Fruit fly (Drosophila melanogaster) whole organism, embryonic: ENCODE measurements around the gene CG34135.
A peak's percentile ranks its signal among the peaks of the same experiment; 100 is the strongest.

ENCODE experiments used
- Bteb2 ChIP-seq: fragments of 200-800 bp; sonication (Bioruptor generic); optimal IDR thresholded peaks from 2 replicates; lab custom pipeline; 2016; ENCODE audit warnings: missing biosample characterization, missing genetic modification characterization
- CG10979 ChIP-seq: fragments of 200-800 bp; sonication (Bioruptor generic); optimal IDR thresholded peaks from 2 replicates; lab custom pipeline; 2018; ENCODE audit warnings: missing biosample characterization, mild to moderate bottlenecking, missing genetic modification characterization, moderate library complexity
- CG11560 ChIP-seq: fragments of 200-800 bp; sonication (Bioruptor generic); IDR thresholded peaks from 3 replicates; pipeline ENCODE4 v1.3.6; 2022; ENCODE audit warnings: missing biosample characterization, missing genetic modification characterization
- CG11696 ChIP-seq: fragments of 200-800 bp; sonication (Bioruptor generic); IDR thresholded peaks from 2 replicates; pipeline ENCODE4 v1.3.6; 2022; ENCODE audit warnings: missing biosample characterization, missing genetic modification characterization
- CG13424 ChIP-seq: fragments of 200-800 bp; sonication (Bioruptor generic); optimal IDR thresholded peaks from 2 replicates; lab custom pipeline; 2019; ENCODE audit warnings: missing biosample characterization, mild to moderate bottlenecking, missing genetic modification characterization, moderate library complexity
- CG14050 ChIP-seq: fragments of 200-800 bp; sonication (Bioruptor generic); IDR thresholded peaks from 3 replicates; pipeline ENCODE4 v1.3.6; 2022; ENCODE audit warnings: missing biosample characterization, missing genetic modification characterization
- CG16779 ChIP-seq: fragments of 200-800 bp; sonication (Bioruptor generic); IDR thresholded peaks from 2 replicates; pipeline ENCODE4 v1.3.6; 2022; ENCODE audit warnings: missing biosample characterization, missing genetic modification characterization
- CG16863 ChIP-seq: fragments of 200-800 bp; sonication (Bioruptor generic); optimal IDR thresholded peaks from 3 replicates; lab custom pipeline; 2016; ENCODE audit warnings: missing biosample characterization, missing genetic modification characterization
- CG17568 ChIP-seq: fragments of 200-800 bp; sonication (Bioruptor generic); optimal IDR thresholded peaks from 2 replicates; lab custom pipeline; 2018; ENCODE audit warnings: missing biosample characterization, mild to moderate bottlenecking, missing genetic modification characterization, moderate library complexity
- CG2129 ChIP-seq: fragments of 200-800 bp; sonication (Bioruptor generic); IDR thresholded peaks from 2 replicates; pipeline ENCODE4 v1.3.6; 2022; ENCODE audit warnings: missing biosample characterization, missing genetic modification characterization; ENCODE audit not compliant: partially characterized antibody
- CG3281 ChIP-seq: fragments of 200-800 bp; sonication (Bioruptor generic); optimal IDR thresholded peaks from 3 replicates; lab custom pipeline; 2017; ENCODE audit warnings: missing biosample characterization, mild to moderate bottlenecking, missing genetic modification characterization
- CG3995 ChIP-seq: fragments of 200-800 bp; sonication (Bioruptor generic); optimal IDR thresholded peaks from 3 replicates; lab custom pipeline; 2016; ENCODE audit warnings: missing biosample characterization, missing genetic modification characterization
- CG6689 ChIP-seq: fragments of 200-800 bp; sonication (Bioruptor generic); IDR thresholded peaks from 2 replicates; pipeline ENCODE4 v1.3.6; 2022; ENCODE audit warnings: missing biosample characterization, missing genetic modification characterization
- CG7271 ChIP-seq: fragments of 200-800 bp; sonication (Bioruptor generic); optimal IDR thresholded peaks from 2 replicates; lab custom pipeline; 2018; ENCODE audit warnings: missing biosample characterization, mild to moderate bottlenecking, missing genetic modification characterization, moderate library complexity
- CG7372 ChIP-seq: fragments of 200-800 bp; sonication (Bioruptor generic); IDR thresholded peaks from 2 replicates; pipeline ENCODE4 v1.3.6; 2022; ENCODE audit warnings: missing biosample characterization, missing genetic modification characterization
- CG7786 ChIP-seq: fragments of 200-800 bp; sonication (Bioruptor generic); optimal IDR thresholded peaks from 2 replicates; lab custom pipeline; 2016; ENCODE audit warnings: missing biosample characterization, missing genetic modification characterization
- CG9932 ChIP-seq: fragments of 200-800 bp; sonication (Bioruptor generic); IDR thresholded peaks from 2 replicates; pipeline ENCODE4 v1.3.6; 2022; ENCODE audit warnings: missing biosample characterization, missing genetic modification characterization
- CHES-1-like ChIP-seq: fragments of 200-800 bp; sonication (Bioruptor generic); optimal IDR thresholded peaks from 2 replicates; lab custom pipeline; 2016; ENCODE audit warnings: missing biosample characterization, missing genetic modification characterization
- Dip3 ChIP-seq: fragments of 200-800 bp; sonication (Bioruptor generic); optimal IDR thresholded peaks from 3 replicates; lab custom pipeline; 2016; ENCODE audit warnings: missing biosample characterization, missing genetic modification characterization
- Dll ChIP-seq: fragments of 200-800 bp; sonication (Bioruptor generic); IDR thresholded peaks from 4 replicates; pipeline ENCODE4 v1.3.6; 2022; ENCODE audit warnings: missing biosample characterization, missing genetic modification characterization; ENCODE audit not compliant: partially characterized antibody
- Eip74EF ChIP-seq, 2 experiments: fragments of 200-800 bp in 1 of 2; fragments of >200 bp in 1 of 2; sonication (Bioruptor generic) in 1 of 2; optimal IDR thresholded peaks; 2 replicates each; lab custom pipeline; 2017 to 2019; ENCODE audit warnings: missing biosample characterization in 2 of 2, missing genetic modification characterization in 2 of 2, mild to moderate bottlenecking in 1 of 2, moderate library complexity in 1 of 2
- Ets65A ChIP-seq: fragments of 200-800 bp; sonication (Bioruptor generic); peaks from one replicate; lab custom pipeline; 2016; ENCODE audit warnings: missing biosample characterization, missing genetic modification characterization
- Ets97D ChIP-seq: fragments of 200-800 bp; sonication (Bioruptor generic); optimal IDR thresholded peaks from 3 replicates; lab custom pipeline; 2016; ENCODE audit warnings: missing biosample characterization, missing genetic modification characterization
- H2.0 ChIP-seq: fragments of 200-800 bp; sonication (Bioruptor generic); IDR thresholded peaks from 2 replicates; pipeline ENCODE4 v1.3.6; 2022; ENCODE audit warnings: missing biosample characterization, missing genetic modification characterization
- HmgD ChIP-seq: fragments of 200-800 bp; sonication (Bioruptor generic); optimal IDR thresholded peaks from 3 replicates; lab custom pipeline; 2016; ENCODE audit warnings: missing biosample characterization, missing genetic modification characterization
- Neu2 ChIP-seq: fragments of 200-800 bp; sonication (Bioruptor generic); optimal IDR thresholded peaks from 3 replicates; lab custom pipeline; 2016; ENCODE audit warnings: missing biosample characterization, missing genetic modification characterization, borderline replicate concordance
- Sry-β ChIP-seq: fragments of 200-800 bp; sonication (Bioruptor generic); optimal IDR thresholded peaks from 2 replicates; lab custom pipeline; 2018; ENCODE audit warnings: missing biosample characterization, mild to moderate bottlenecking, missing genetic modification characterization, moderate library complexity
- ac ChIP-seq: fragments of 200-800 bp; sonication (Bioruptor generic); optimal IDR thresholded peaks from 3 replicates; lab custom pipeline; 2017; ENCODE audit warnings: missing biosample characterization, mild to moderate bottlenecking, missing genetic modification characterization
- ara ChIP-seq: fragments of 200-800 bp; sonication (Bioruptor generic); IDR thresholded peaks from 2 replicates; pipeline ENCODE4 v1.3.6; 2022; ENCODE audit warnings: missing biosample characterization, missing genetic modification characterization
- bigmax ChIP-seq: fragments of 200-800 bp; sonication (Bioruptor generic); optimal IDR thresholded peaks from 2 replicates; lab custom pipeline; 2018; ENCODE audit warnings: missing biosample characterization, mild to moderate bottlenecking, missing genetic modification characterization
- dmrt11E ChIP-seq: fragments of 200-800 bp; sonication (Bioruptor generic); optimal IDR thresholded peaks from 3 replicates; lab custom pipeline; 2018; ENCODE audit warnings: missing biosample characterization, mild to moderate bottlenecking, missing genetic modification characterization, moderate library complexity
- dpn ChIP-seq, 2 experiments: fragments of 200-800 bp; sonication (Bioruptor generic); optimal IDR thresholded peaks; 3 replicates each; lab custom pipeline; 2016; ENCODE audit warnings: missing biosample characterization in 2 of 2, missing genetic modification characterization in 2 of 2
- emc ChIP-seq: fragments of 200-800 bp; sonication (Bioruptor generic); optimal IDR thresholded peaks from 2 replicates; lab custom pipeline; 2016; ENCODE audit warnings: missing biosample characterization, missing genetic modification characterization
- esg ChIP-seq: fragments of 200-800 bp; sonication (Bioruptor generic); conservative IDR thresholded peaks from 2 replicates; pipeline ENCODE4 v1.3.6; 2022; ENCODE audit warnings: missing biosample characterization, missing genetic modification characterization
- eve ChIP-seq, 2 experiments: fragments of >200 bp; optimal IDR thresholded peaks; 2 replicates each; lab custom pipeline; 2017; ENCODE audit warnings: missing biosample characterization in 2 of 2, missing genetic modification characterization in 2 of 2
- exex ChIP-seq: fragments of 200-800 bp; sonication (Bioruptor generic); optimal IDR thresholded peaks from 4 replicates; lab custom pipeline; 2018; ENCODE audit warnings: missing biosample characterization, mild to moderate bottlenecking, missing genetic modification characterization, moderate library complexity
- eyg ChIP-seq: fragments of 200-800 bp; sonication (Bioruptor generic); optimal IDR thresholded peaks from 3 replicates; lab custom pipeline; 2016; ENCODE audit warnings: missing biosample characterization, missing genetic modification characterization
- grn ChIP-seq: fragments of 200-800 bp; sonication (Bioruptor generic); optimal IDR thresholded peaks from 3 replicates; lab custom pipeline; 2017; ENCODE audit warnings: missing biosample characterization, missing genetic modification characterization
- gsb-n ChIP-seq: fragments of 200-800 bp; sonication (Bioruptor generic); optimal IDR thresholded peaks from 3 replicates; lab custom pipeline; 2018; ENCODE audit warnings: missing biosample characterization, mild to moderate bottlenecking, missing genetic modification characterization
- inv ChIP-seq: fragments of 200-800 bp; sonication (Bioruptor generic); IDR thresholded peaks from 2 replicates; pipeline ENCODE4 v1.3.6; 2022; ENCODE audit warnings: missing biosample characterization, missing genetic modification characterization; ENCODE audit not compliant: partially characterized antibody
- lilli ChIP-seq: fragments of 200-800 bp; sonication (Bioruptor generic); optimal IDR thresholded peaks from 3 replicates; lab custom pipeline; 2016; ENCODE audit warnings: missing biosample characterization, missing genetic modification characterization
- nom ChIP-seq: fragments of 200-800 bp; sonication (Bioruptor generic); optimal IDR thresholded peaks from 2 replicates; lab custom pipeline; 2017; ENCODE audit warnings: missing biosample characterization, missing genetic modification characterization, mild to moderate bottlenecking, moderate library complexity, missing genetic modification reagents
- otp ChIP-seq: fragments of 200-800 bp; sonication (Bioruptor generic); IDR thresholded peaks from 3 replicates; pipeline ENCODE4, ENCODE4 v1.3.6; 2022; ENCODE audit warnings: missing biosample characterization, missing genetic modification characterization
- pita ChIP-seq: fragments of 200-800 bp; sonication (Bioruptor generic); optimal IDR thresholded peaks from 2 replicates; lab custom pipeline; 2017; ENCODE audit warnings: missing biosample characterization, mild to moderate bottlenecking, missing genetic modification characterization
- schlank ChIP-seq: fragments of 200-800 bp; sonication (Bioruptor generic); optimal IDR thresholded peaks from 2 replicates; lab custom pipeline; 2018; ENCODE audit warnings: missing biosample characterization, mild to moderate bottlenecking, missing genetic modification characterization
- sima ChIP-seq: fragments of 200-800 bp; sonication (Bioruptor generic); optimal IDR thresholded peaks from 2 replicates; lab custom pipeline; 2016; ENCODE audit warnings: missing biosample characterization, missing genetic modification characterization
- sisA ChIP-seq: fragments of 200-800 bp; sonication (Bioruptor generic); IDR thresholded peaks from 2 replicates; pipeline ENCODE4 v1.3.6; 2022; ENCODE audit warnings: missing biosample characterization, missing genetic modification characterization
- sqz ChIP-seq: fragments of 200-800 bp; sonication (Bioruptor generic); optimal IDR thresholded peaks from 3 replicates; lab custom pipeline; 2018; ENCODE audit warnings: missing biosample characterization, mild to moderate bottlenecking, missing genetic modification characterization
- tll ChIP-seq, 2 experiments: fragments of 200-800 bp in 1 of 2; fragments of >200 bp in 1 of 2; sonication (Bioruptor generic) in 1 of 2; optimal IDR thresholded peaks; 2 replicates each; lab custom pipeline; 2017 to 2019; ENCODE audit warnings: missing biosample characterization in 2 of 2, missing genetic modification characterization in 2 of 2, mild to moderate bottlenecking in 1 of 2, moderate library complexity in 1 of 2
- trh ChIP-seq: fragments of 200-800 bp; sonication (Bioruptor generic); optimal IDR thresholded peaks from 2 replicates; lab custom pipeline; 2016; ENCODE audit warnings: missing biosample characterization, missing genetic modification characterization
- zen2 ChIP-seq: fragments of 200-800 bp; sonication (Bioruptor generic); IDR thresholded peaks from 3 replicates; pipeline ENCODE4 v1.3.6; 2022; ENCODE audit warnings: missing biosample characterization, missing genetic modification characterization; ENCODE audit not compliant: partially characterized antibody

Gene CG34135

DNA sequence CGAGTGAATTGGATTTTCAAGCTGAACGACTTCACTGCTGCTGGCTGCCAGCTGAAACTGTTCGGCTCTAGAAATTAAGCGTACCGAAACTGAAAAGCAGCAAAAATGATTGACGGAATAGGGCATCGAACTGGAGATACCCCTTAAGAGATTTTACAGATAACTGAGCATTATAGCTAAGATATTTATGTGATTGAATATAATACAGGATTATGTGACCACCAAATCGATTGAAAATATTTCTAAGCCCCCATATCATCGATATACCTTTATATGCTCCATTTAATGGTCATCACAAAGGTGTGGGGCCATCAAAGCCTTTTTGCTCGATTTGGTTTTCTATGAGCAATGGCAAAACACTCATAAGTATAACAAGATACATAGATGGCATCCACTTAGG, 16.8 kb upstream of the CG34135 start (continued):
- TF ChIP-seq sisA (GFP tag; lab: Robert Waterston, UW) = peak; percentile 50
- no peak for TF ChIP-seq tll (GFP tag; optimal IDR thresholded peaks at IDR 0.05; lab: Kevin White, UChicago)
- no peak for TF ChIP-seq CHES-1-like (GFP tag; lab: Kevin White, UChicago)
- TF ChIP-seq lilli = no peak
- TF ChIP-seq eve (GFP tag; optimal IDR thresholded peaks at IDR 0.05; lab: Kevin White, UChicago) = no peak
- no peak for TF ChIP-seq inv (GFP tag; lab: Robert Waterston, UW)
- peak; percentile 58 for TF ChIP-seq esg (GFP tag; lab: Robert Waterston, UW)
- peak; percentile 55 for TF ChIP-seq H2.0 (GFP tag; lab: Robert Waterston, UW)
- no peak for TF ChIP-seq sima (GFP tag; lab: Kevin White, UChicago)
- TF ChIP-seq exex (tag; lab: Kevin White, UChicago) = no peak
- no peak for TF ChIP-seq zen2
- TF ChIP-seq Ets65A (GFP tag; lab: Kevin White, UChicago) = peak; percentile 85
- TF ChIP-seq CG3281 (GFP tag; lab: Kevin White, UChicago) = no peak
- TF ChIP-seq CG17568 (GFP tag; lab: Kevin White, UChicago) = no peak
- TF ChIP-seq CG16863 (GFP tag; lab: Kevin White, UChicago) = peak; percentile 25
- TF ChIP-seq CG2129 = no peak
- TF ChIP-seq Ets97D (GFP tag; lab: Kevin White, UChicago) = no peak
- TF ChIP-seq otp (GFP tag; lab: Robert Waterston, UW) = peak; percentile 36; the same call in 1 of the 3 replicates
- TF ChIP-seq Eip74EF (GFP tag; optimal IDR thresholded peaks at IDR 0.05; lab: Kevin White, UChicago) = no peak
- TF ChIP-seq emc (GFP tag; lab: Kevin White, UChicago) = no peak
- TF ChIP-seq Sry-β (GFP tag; lab: Kevin White, UChicago) = no peak
- TF ChIP-seq CG16779 = no peak
- no peak for TF ChIP-seq pita (GFP tag; lab: Kevin White, UChicago)
- peak; percentile 25; the same call in 1 of the 2 replicates for TF ChIP-seq CG7372 (GFP tag; lab: Robert Waterston, UW)
- peak; percentile 35; the same call in 1 of the 2 replicates for TF ChIP-seq CG6689 (GFP tag; lab: Robert Waterston, UW)
- TF ChIP-seq CG11696 (GFP tag; lab: Robert Waterston, UW) = 0 out of 2 replicates have a peak, but pooled peaks have one; percentile 9
- TF ChIP-seq ara = 0 out of 2 replicates have a peak, but pooled peaks have one; percentile 27
- TF ChIP-seq CG10979 (tag; lab: Kevin White, UChicago) = no peak
- no peak for TF ChIP-seq CG3995
- TF ChIP-seq CG7271 (tag; lab: Kevin White, UChicago) = no peak
- TF ChIP-seq CG9932 (GFP tag; lab: Robert Waterston, UW) = peak; percentile 69
- no peak for TF ChIP-seq bigmax (GFP tag; lab: Kevin White, UChicago)
- TF ChIP-seq Neu2 (GFP tag; lab: Kevin White, UChicago) = no peak
- peak; percentile 44; the same call in 1 of the 3 replicates for TF ChIP-seq CG14050 (GFP tag; lab: Robert Waterston, UW)
- TF ChIP-seq gsb-n (tag; lab: Kevin White, UChicago) = no peak
- TF ChIP-seq trh (GFP tag; lab: Kevin White, UChicago) = no peak
- no peak for TF ChIP-seq schlank (tag; lab: Kevin White, UChicago)
- TF ChIP-seq Bteb2 (GFP tag; lab: Kevin White, UChicago) = no peak
- TF ChIP-seq CG11560 (tag; lab: Robert Waterston, UW) = no peak
- TF ChIP-seq Dll (GFP tag; lab: Robert Waterston, UW) = no peak
- TF ChIP-seq HmgD (GFP tag; lab: Kevin White, UChicago) = no peak
- TF ChIP-seq eyg (GFP tag; lab: Kevin White, UChicago) = no peak
- TF ChIP-seq nom (GFP tag; lab: Kevin White, UChicago) = no peak
- TF ChIP-seq grn = no peak
- peak; percentile 10 for TF ChIP-seq CG7786 (GFP tag; lab: Kevin White, UChicago)
- TF ChIP-seq dpn (GFP tag; optimal IDR thresholded peaks at IDR 0.05; lab: Kevin White, UChicago) = no peak
- peak; percentile 58 for TF ChIP-seq CG13424 (tag; lab: Kevin White, UChicago)
- TF ChIP-seq sqz (GFP tag; lab: Kevin White, UChicago) = no peak
- TF ChIP-seq Dip3 = peak; percentile 43
- no peak for TF ChIP-seq dmrt11E (tag; lab: Kevin White, UChicago)
- TF ChIP-seq ac (GFP tag; lab: Kevin White, UChicago) = no peak
